Worm (Caenorhabditis elegans) whole organism, L4/young adult: ENCODE data around the gene wht-6.

Source experiments
- W03F9.2 ChIP-seq: fragments of 150-350 bp; optimal IDR thresholded peaks from 2 replicates; lab custom pipeline; 2014; ENCODE audit warnings: missing biosample characterization, missing genetic modification characterization
- him-1 ChIP-seq: sonication (generic microtip); optimal IDR thresholded peaks from 2 replicates; lab custom pipeline; 2016; ENCODE audit warnings: missing genotype, missing genetic modification reagents, missing genetic modification characterization, missing compliant biosample characterization

DNA sequence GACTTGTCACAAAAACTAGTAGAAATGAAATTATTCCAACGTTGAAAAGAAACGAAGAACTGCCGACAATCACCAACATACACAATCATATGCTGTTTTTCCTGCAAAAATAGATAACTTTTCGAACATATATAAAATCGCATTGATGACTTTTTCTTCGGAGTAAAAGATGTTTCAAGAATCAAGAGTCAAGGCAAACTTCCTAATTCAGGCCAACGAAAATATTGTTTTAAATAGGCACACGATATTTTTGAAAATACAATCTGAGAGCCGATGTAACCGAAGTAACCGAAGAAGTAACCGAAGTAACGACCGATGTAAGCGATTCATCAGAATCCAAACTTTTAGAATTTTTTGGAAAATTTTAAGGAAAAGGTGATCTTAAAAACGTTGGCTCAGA lies 48.4 kb downstream of the wht-6 start, which contains the start of gene C09E7.10:
- no peak for TF ChIP-seq W03F9.2
- no peak for TF ChIP-seq him-1 (tag; lab: Kevin White, UChicago)
